Worm (Caenorhabditis elegans) whole organism, midembryonic: ENCODE results near the gene T07G12.4.

Experiments
- T22C8.4 ChIP-seq: fragments of 200-800 bp; sonication (Bioruptor generic); IDR thresholded peaks from 2 replicates; pipeline ENCODE4 v1.3.6; 2022; ENCODE audit warnings: missing genetic modification characterization, missing compliant biosample characterization
- cog-1 ChIP-seq: sonication (generic microtip); optimal IDR thresholded peaks from 2 replicates; lab custom pipeline; 2016; ENCODE audit warnings: missing genetic modification characterization, missing compliant biosample characterization
- flt-1 ChIP-seq: fragments of 200-800 bp; sonication (Bioruptor generic); IDR thresholded peaks from 2 replicates; pipeline ENCODE4 v1.3.6; 2022; ENCODE audit warnings: missing genetic modification characterization, missing compliant biosample characterization
- med-1 ChIP-seq: sonication (generic microtip); optimal IDR thresholded peaks from 2 replicates; lab custom pipeline; 2017; ENCODE audit warnings: missing genetic modification characterization, mild to moderate bottlenecking, missing compliant biosample characterization, antibody characterized with exemption, missing genetic modification reagents; ENCODE audit not compliant: insufficient read depth
- ref-1 ChIP-seq: fragments of 200-800 bp; sonication (Bioruptor generic); conservative IDR thresholded peaks from 2 replicates; pipeline ENCODE4 v1.3.6; 2022; ENCODE audit warnings: missing genetic modification reagents, missing genetic modification characterization, missing compliant biosample characterization
- tab-1 ChIP-seq: fragments of 200-800 bp; sonication (Bioruptor generic); IDR thresholded peaks from 2 replicates; pipeline ENCODE4 v1.3.6; 2022; ENCODE audit warnings: missing genetic modification characterization, missing compliant biosample characterization
- ztf-23 ChIP-seq: fragments of 200-800 bp; sonication (Bioruptor generic); IDR thresholded peaks from 2 replicates; pipeline ENCODE4 v1.3.6; 2022; ENCODE audit warnings: missing genetic modification reagents, missing genetic modification characterization, missing compliant biosample characterization
- ztf-29 ChIP-seq: fragments of 200-800 bp; sonication (Bioruptor generic); IDR thresholded peaks from 2 replicates; pipeline ENCODE4 v1.3.6; 2022; ENCODE audit warnings: missing genetic modification reagents, missing genetic modification characterization, missing compliant biosample characterization

ce11 chrIV:10546589-10547136 is 8.2 kb upstream of the T07G12.4 start, which contains the start of gene zim-1:
- TF ChIP-seq tab-1 (GFP tag; lab: Robert Waterston, UW) (no peak), ztf-23 (GFP tag; lab: Robert Waterston, UW) (no peak), cog-1 (no peak), flt-1 (GFP tag; lab: Robert Waterston, UW) (no peak), med-1 (GFP tag; lab: Kevin White, UChicago) (no peak), T22C8.4 (GFP tag; lab: Robert Waterston, UW) (no peak), ztf-29 (GFP tag; lab: Robert Waterston, UW) (no peak), ref-1 (GFP tag; lab: Robert Waterston, UW) (no peak)
